Fruit fly (Drosophila melanogaster) whole organism, embryonic: ENCODE data around the gene Vps53.

Source experiments
- Adf1 ChIP-seq: fragments of 200-800 bp; sonication (Bioruptor generic); IDR thresholded peaks from 2 replicates; pipeline ENCODE4 v1.3.6; 2022; ENCODE audit warnings: missing biosample characterization, missing genetic modification characterization
- BEAF-32 ChIP-seq: fragments of 200-800 bp; sonication (Bioruptor generic); optimal IDR thresholded peaks from 3 replicates; lab custom pipeline; 2017; ENCODE audit warnings: missing biosample characterization, missing genetic modification characterization, mild to moderate bottlenecking, moderate library complexity, missing genetic modification reagents
- Bgb ChIP-seq: fragments of 200-800 bp; sonication (Bioruptor generic); IDR thresholded peaks from 2 replicates; pipeline ENCODE4 v1.3.6; 2022; ENCODE audit warnings: missing biosample characterization, missing genetic modification characterization; ENCODE audit not compliant: partially characterized antibody
- Blimp-1 ChIP-seq: fragments of 200-800 bp; sonication (Bioruptor generic); optimal IDR thresholded peaks from 3 replicates; lab custom pipeline; 2018; ENCODE audit warnings: missing biosample characterization, missing genetic modification characterization, mild to moderate bottlenecking, moderate library complexity, missing genetic modification reagents
- CG12104 ChIP-seq: fragments of 200-800 bp; sonication (Bioruptor generic); optimal IDR thresholded peaks from 3 replicates; lab custom pipeline; 2016; ENCODE audit warnings: missing biosample characterization, missing genetic modification characterization
- CG12155 ChIP-seq: fragments of 200-800 bp; sonication (Bioruptor generic); optimal IDR thresholded peaks from 3 replicates; lab custom pipeline; 2016; ENCODE audit warnings: missing biosample characterization, missing genetic modification characterization
- CG12299 ChIP-seq: fragments of 200-800 bp; sonication (Bioruptor generic); optimal IDR thresholded peaks from 2 replicates; lab custom pipeline; 2018; ENCODE audit warnings: missing biosample characterization, mild to moderate bottlenecking, missing genetic modification characterization
- CG13123 ChIP-seq: fragments of 200-800 bp; sonication (Bioruptor generic); optimal IDR thresholded peaks from 2 replicates; lab custom pipeline; 2016; ENCODE audit warnings: missing biosample characterization, missing genetic modification characterization
- CG13624 ChIP-seq: fragments of 200-800 bp; sonication (Bioruptor generic); optimal IDR thresholded peaks from 2 replicates; lab custom pipeline; 2016; ENCODE audit warnings: missing biosample characterization, missing genetic modification characterization
- CG14710 ChIP-seq: fragments of 200-800 bp; sonication (Bioruptor generic); optimal IDR thresholded peaks from 3 replicates; lab custom pipeline; 2019; ENCODE audit warnings: missing biosample characterization, mild to moderate bottlenecking, missing genetic modification characterization, moderate library complexity
- CG1603 ChIP-seq: fragments of 200-800 bp; sonication (Bioruptor generic); optimal IDR thresholded peaks from 2 replicates; lab custom pipeline; 2019; ENCODE audit warnings: missing biosample characterization, mild to moderate bottlenecking, missing genetic modification characterization, moderate library complexity
- CG17361 ChIP-seq: fragments of 200-800 bp; sonication (Bioruptor generic); IDR thresholded peaks from 3 replicates; pipeline ENCODE4 v1.3.6; 2022; ENCODE audit warnings: missing biosample characterization, missing genetic modification characterization
- CG17802 ChIP-seq: fragments of 200-800 bp; sonication (Bioruptor generic); optimal IDR thresholded peaks from 2 replicates; lab custom pipeline; 2018; ENCODE audit warnings: missing biosample characterization, mild to moderate bottlenecking, missing genetic modification characterization, moderate library complexity
- CG31224 ChIP-seq: fragments of 200-800 bp; sonication (Bioruptor generic); IDR thresholded peaks from 2 replicates; pipeline ENCODE4 v1.3.6; 2022; ENCODE audit warnings: missing biosample characterization, missing genetic modification characterization
- CG31365 ChIP-seq: fragments of 200-800 bp; sonication (Bioruptor generic); optimal IDR thresholded peaks from 2 replicates; lab custom pipeline; 2018; ENCODE audit warnings: missing biosample characterization, mild to moderate bottlenecking, missing genetic modification characterization
- CG31441 ChIP-seq: fragments of 200-800 bp; sonication (Bioruptor generic); IDR thresholded peaks from 2 replicates; pipeline ENCODE4 v1.3.6; 2022; ENCODE audit warnings: missing biosample characterization, missing genetic modification characterization
- CG33557 ChIP-seq: fragments of 200-800 bp; sonication (Bioruptor generic); optimal IDR thresholded peaks from 2 replicates; lab custom pipeline; 2019; ENCODE audit warnings: missing biosample characterization, mild to moderate bottlenecking, missing genetic modification characterization, moderate library complexity
- CG34224 ChIP-seq: fragments of 200-800 bp; sonication (Bioruptor generic); IDR thresholded peaks from 3 replicates; pipeline ENCODE4 v1.3.6; 2022; ENCODE audit warnings: missing biosample characterization, missing genetic modification characterization; ENCODE audit not compliant: partially characterized antibody
- CG6765 ChIP-seq: fragments of 200-800 bp; sonication (Bioruptor generic); optimal IDR thresholded peaks from 3 replicates; lab custom pipeline; 2017; ENCODE audit warnings: missing biosample characterization, mild to moderate bottlenecking, missing genetic modification characterization
- CG9609 ChIP-seq: fragments of 200-800 bp; sonication (Bioruptor generic); optimal IDR thresholded peaks from 3 replicates; lab custom pipeline; 2016; ENCODE audit warnings: missing biosample characterization, missing genetic modification characterization
- CG9727 ChIP-seq: fragments of 200-800 bp; sonication (Bioruptor generic); optimal IDR thresholded peaks from 3 replicates; lab custom pipeline; 2017; ENCODE audit warnings: missing biosample characterization, mild to moderate bottlenecking, missing genetic modification characterization
- Dip2 ChIP-seq: fragments of 200-800 bp; sonication (Bioruptor generic); IDR thresholded peaks from 2 replicates; pipeline ENCODE4 v1.3.6; 2022; ENCODE audit warnings: missing biosample characterization, missing genetic modification characterization
- Dip3 ChIP-seq: fragments of 200-800 bp; sonication (Bioruptor generic); optimal IDR thresholded peaks from 3 replicates; lab custom pipeline; 2016; ENCODE audit warnings: missing biosample characterization, missing genetic modification characterization
- Fer2 ChIP-seq: fragments of 200-800 bp; sonication (Bioruptor generic); optimal IDR thresholded peaks from 2 replicates; lab custom pipeline; 2018; ENCODE audit warnings: missing biosample characterization, mild to moderate bottlenecking, missing genetic modification characterization, moderate library complexity
- HLHmδ ChIP-seq: fragments of 200-800 bp; sonication (Bioruptor generic); optimal IDR thresholded peaks from 2 replicates; lab custom pipeline; 2018; ENCODE audit warnings: missing biosample characterization, mild to moderate bottlenecking, missing genetic modification characterization, moderate library complexity
- MESR4 ChIP-seq: fragments of 200-800 bp; sonication (Bioruptor generic); optimal IDR thresholded peaks from 2 replicates; lab custom pipeline; 2018; ENCODE audit warnings: missing biosample characterization, mild to moderate bottlenecking, missing genetic modification characterization, moderate library complexity
- Oli ChIP-seq: fragments of 200-800 bp; sonication (Bioruptor generic); optimal IDR thresholded peaks from 2 replicates; lab custom pipeline; 2018; ENCODE audit warnings: missing biosample characterization, mild to moderate bottlenecking, missing genetic modification characterization, moderate library complexity
- Opbp ChIP-seq: fragments of 200-800 bp; sonication (Bioruptor generic); IDR thresholded peaks from 3 replicates; pipeline ENCODE4 v1.3.6; 2022; ENCODE audit warnings: missing biosample characterization, missing genetic modification characterization; ENCODE audit not compliant: partially characterized antibody
- PHDP ChIP-seq: fragments of 200-800 bp; sonication (Bioruptor generic); optimal IDR thresholded peaks from 3 replicates; lab custom pipeline; 2018; ENCODE audit warnings: missing biosample characterization, mild to moderate bottlenecking, missing genetic modification characterization, moderate library complexity
- Rfx ChIP-seq: fragments of 200-800 bp; sonication (Bioruptor generic); IDR thresholded peaks from 2 replicates; pipeline ENCODE4 v1.3.6; 2022; ENCODE audit warnings: missing biosample characterization, missing genetic modification characterization
- Sox102F ChIP-seq: fragments of 200-800 bp; sonication (Bioruptor generic); optimal IDR thresholded peaks from 2 replicates; lab custom pipeline; 2018; ENCODE audit warnings: missing biosample characterization, mild to moderate bottlenecking, missing genetic modification characterization, moderate library complexity
- Sry-δ ChIP-seq: fragments of 200-800 bp; sonication (Bioruptor generic); optimal IDR thresholded peaks from 2 replicates; lab custom pipeline; 2016; ENCODE audit warnings: missing biosample characterization, missing genetic modification characterization
- ato ChIP-seq: fragments of 200-800 bp; sonication (Bioruptor generic); IDR thresholded peaks from 2 replicates; pipeline ENCODE4 v1.3.6; 2022; ENCODE audit warnings: missing biosample characterization, missing genetic modification characterization; ENCODE audit not compliant: partially characterized antibody
- bigmax ChIP-seq: fragments of 200-800 bp; sonication (Bioruptor generic); optimal IDR thresholded peaks from 2 replicates; lab custom pipeline; 2018; ENCODE audit warnings: missing biosample characterization, mild to moderate bottlenecking, missing genetic modification characterization
- bowl ChIP-seq: fragments of 200-800 bp; sonication (Bioruptor generic); IDR thresholded peaks from 2 replicates; pipeline ENCODE4 v1.3.6; 2022; ENCODE audit warnings: missing biosample characterization, missing genetic modification characterization
- chm ChIP-seq: fragments of 200-800 bp; sonication (Bioruptor generic); IDR thresholded peaks from 2 replicates; pipeline ENCODE4 v1.3.6; 2022; ENCODE audit warnings: missing biosample characterization, missing genetic modification characterization
- corto ChIP-seq: fragments of 200-800 bp; sonication (Bioruptor generic); optimal IDR thresholded peaks from 2 replicates; lab custom pipeline; 2016; ENCODE audit warnings: missing biosample characterization, mild to moderate bottlenecking, missing genetic modification characterization, moderate library complexity
- disco-r ChIP-seq: fragments of 200-800 bp; sonication (Bioruptor generic); optimal IDR thresholded peaks from 2 replicates; lab custom pipeline; 2016; ENCODE audit warnings: missing biosample characterization, missing genetic modification characterization
- fru ChIP-seq: fragments of >200 bp; optimal IDR thresholded peaks from 2 replicates; lab custom pipeline; 2017
- ham ChIP-seq: fragments of 200-800 bp; sonication (Bioruptor generic); IDR thresholded peaks from 2 replicates; pipeline ENCODE4 v1.3.6; 2022; ENCODE audit warnings: missing biosample characterization, missing genetic modification characterization
- her ChIP-seq: fragments of 200-800 bp; sonication (Bioruptor generic); optimal IDR thresholded peaks from 2 replicates; lab custom pipeline; 2016; ENCODE audit warnings: missing biosample characterization, missing genetic modification characterization
- jing ChIP-seq: fragments of 200-800 bp; sonication (Bioruptor generic); optimal IDR thresholded peaks from 2 replicates; lab custom pipeline; 2018; ENCODE audit warnings: missing biosample characterization, mild to moderate bottlenecking, missing genetic modification characterization
- lbe ChIP-seq: fragments of 200-800 bp; sonication (Bioruptor generic); optimal IDR thresholded peaks from 2 replicates; lab custom pipeline; 2016; ENCODE audit warnings: missing biosample characterization, mild to moderate bottlenecking, missing genetic modification characterization
- mirr ChIP-seq: fragments of 200-800 bp; sonication (Bioruptor generic); optimal IDR thresholded peaks from 3 replicates; lab custom pipeline; 2018; ENCODE audit warnings: missing biosample characterization, mild to moderate bottlenecking, missing genetic modification characterization
- otp ChIP-seq: fragments of 200-800 bp; sonication (Bioruptor generic); IDR thresholded peaks from 3 replicates; pipeline ENCODE4, ENCODE4 v1.3.6; 2022; ENCODE audit warnings: missing biosample characterization, missing genetic modification characterization
- salm ChIP-seq: fragments of 200-800 bp; sonication (Bioruptor generic); optimal IDR thresholded peaks from 2 replicates; lab custom pipeline; 2018; ENCODE audit warnings: missing biosample characterization, mild to moderate bottlenecking, missing genetic modification characterization
- sug ChIP-seq: fragments of 200-800 bp; optimal IDR thresholded peaks from 2 replicates; lab custom pipeline; 2019; ENCODE audit warnings: missing biosample characterization, mild to moderate bottlenecking, missing genetic modification characterization, moderate library complexity
- tio ChIP-seq: fragments of 200-800 bp; sonication (Bioruptor generic); optimal IDR thresholded peaks from 2 replicates; lab custom pipeline; 2017; ENCODE audit warnings: missing biosample characterization, missing genetic modification characterization, inconsistent platforms
- tx ChIP-seq: fragments of 200-800 bp; sonication (Bioruptor generic); optimal IDR thresholded peaks from 2 replicates; lab custom pipeline; 2016; ENCODE audit warnings: missing biosample characterization, missing genetic modification characterization
- usp ChIP-seq: fragments of >200 bp; optimal IDR thresholded peaks from 2 replicates; lab custom pipeline; 2017; ENCODE audit warnings: missing biosample characterization, missing genetic modification characterization
- vfl ChIP-seq: fragments of 200-800 bp; sonication (Bioruptor generic); optimal IDR thresholded peaks from 2 replicates; lab custom pipeline; 2016; ENCODE audit warnings: missing biosample characterization, missing genetic modification characterization

Vps53 gene

DNA sequence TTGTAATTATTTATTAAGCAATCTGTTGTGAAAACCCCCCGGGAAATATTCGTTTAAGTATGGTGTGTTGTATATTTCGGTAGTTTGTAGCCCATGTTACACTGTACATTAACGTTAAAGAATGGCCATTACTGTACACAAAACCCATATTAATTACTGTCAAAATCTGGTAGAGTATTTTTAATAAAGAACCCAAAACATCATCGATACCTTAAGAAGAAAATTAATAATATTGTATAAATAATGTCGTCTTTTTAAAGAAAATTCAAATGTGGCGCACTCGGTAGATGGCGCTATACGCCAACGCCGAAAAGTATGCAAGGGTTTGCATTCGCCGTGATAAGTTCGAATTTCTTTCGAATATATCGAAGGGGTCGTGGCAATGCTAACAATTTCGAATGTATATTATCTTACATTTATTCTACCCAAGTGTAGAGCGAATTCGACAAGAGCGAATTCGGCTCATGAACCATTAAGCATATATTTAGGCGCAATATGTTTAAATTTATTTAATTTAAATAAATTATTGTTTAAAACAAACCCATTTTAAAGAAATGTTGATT is 40.2 kb downstream of the Vps53 start (continued):
- TF ChIP-seq CG34224 (GFP tag; lab: Robert Waterston, UW) (no peak), chm (GFP tag; lab: Robert Waterston, UW) (no peak), Fer2 (tag; lab: Kevin White, UChicago) (no peak), tio (GFP tag; lab: Kevin White, UChicago) (no peak), CG33557 (no peak), CG17802 (no peak), CG9609 (no peak), fru (no peak), salm (tag; lab: Kevin White, UChicago) (no peak), Rfx (GFP tag; lab: Robert Waterston, UW) (peak; percentile 26; the same call in 1 of the 2 replicates), tx (no peak), corto (no peak), CG12104 (no peak), CG6765 (GFP tag; lab: Kevin White, UChicago) (no peak), mirr (no peak), CG13624 (GFP tag; lab: Kevin White, UChicago) (peak; percentile 3), CG9727 (no peak), CG12299 (tag; lab: Kevin White, UChicago) (no peak), bigmax (GFP tag; lab: Kevin White, UChicago) (no peak), jing (no peak), CG31441 (GFP tag; lab: Robert Waterston, UW) (0 out of 2 replicates have a peak, but pooled peaks have one; percentile 8), CG12155 (GFP tag; lab: Kevin White, UChicago) (no peak), Oli (tag; lab: Kevin White, UChicago) (no peak), sug (tag; lab: Kevin White, UChicago) (peak; percentile 46), Blimp-1 (no peak), disco-r (GFP tag; lab: Kevin White, UChicago) (no peak), Dip3 (GFP tag; lab: Kevin White, UChicago) (no peak), CG31224 (GFP tag; lab: Robert Waterston, UW) (no peak), CG31365 (tag; lab: Kevin White, UChicago) (peak; percentile 50), Sox102F (GFP tag; lab: Kevin White, UChicago) (no peak), Adf1 (GFP tag; lab: Robert Waterston, UW) (no peak), usp (GFP tag; lab: Kevin White, UChicago) (no peak), vfl (GFP tag; lab: Kevin White, UChicago) (no peak), lbe (GFP tag; lab: Kevin White, UChicago) (peak; percentile 32), CG13123 (GFP tag; lab: Kevin White, UChicago) (no peak), Opbp (GFP tag; lab: Robert Waterston, UW) (peak; percentile 47; the same call in 1 of the 3 replicates), ato (GFP tag; lab: Robert Waterston, UW) (no peak), BEAF-32 (GFP tag; lab: Kevin White, UChicago) (peak; percentile 51), Bgb (GFP tag; lab: Robert Waterston, UW) (peak; percentile 75), HLHmδ (GFP tag; lab: Kevin White, UChicago) (no peak), CG1603 (tag; lab: Kevin White, UChicago) (peak; percentile 14), her (GFP tag; lab: Kevin White, UChicago) (no peak), ham (GFP tag; lab: Robert Waterston, UW) (no peak), otp (GFP tag; lab: Robert Waterston, UW) (no peak), bowl (GFP tag; lab: Robert Waterston, UW) (no peak), Dip2 (no peak), MESR4 (GFP tag; lab: Kevin White, UChicago) (no peak), Sry-δ (no peak), CG14710 (tag; lab: Kevin White, UChicago) (peak; percentile 41), PHDP (tag; lab: Kevin White, UChicago) (no peak), CG17361 (GFP tag; lab: Robert Waterston, UW) (0 out of 3 replicates have a peak, but pooled peaks have one; percentile 26)
